Worm (Caenorhabditis elegans) whole organism, L1 larva: Measurements from ENCODE around the gene rdy-2.

ENCODE experiments used
- C04F5.9 ChIP-seq: sonication (generic microtip); optimal IDR thresholded peaks from 2 replicates; lab custom pipeline; 2016; ENCODE audit warnings: missing genetic modification characterization, missing compliant biosample characterization
- C34B4.2 ChIP-seq: sonication (generic microtip); optimal IDR thresholded peaks from 2 replicates; lab custom pipeline; 2017; ENCODE audit warnings: mild to moderate bottlenecking, missing genetic modification characterization, missing compliant biosample characterization
- blmp-1 ChIP-seq: fragments of 150-350 bp; optimal IDR thresholded peaks from 2 replicates; lab custom pipeline; 2014; ENCODE audit warnings: missing biosample characterization, missing genetic modification characterization
- ceh-63 ChIP-seq: fragments of 200-800 bp; sonication (Bioruptor generic); optimal IDR thresholded peaks from 2 replicates; lab custom pipeline; 2018; ENCODE audit warnings: mild to moderate bottlenecking, missing genetic modification characterization, missing compliant biosample characterization
- ceh-82 ChIP-seq, 3 experiments: fragments of 150-350 bp in 1 of 3; sonication (generic microtip) in 2 of 3; optimal IDR thresholded peaks; 2 replicates each; lab custom pipeline; 2014 to 2017; ENCODE audit warnings: missing biosample characterization in 3 of 3, missing genetic modification characterization in 3 of 3
- dpl-1 ChIP-seq, 3 experiments: fragments of 150-350 bp in 2 of 3; sonication (generic microtip) in 1 of 3; optimal IDR thresholded peaks; 2 replicates each; lab custom pipeline; 2014 to 2017; ENCODE audit warnings: missing biosample characterization in 3 of 3, missing genetic modification characterization in 3 of 3, missing genetic modification reagents in 3 of 3
- dsc-1 ChIP-seq: sonication (generic microtip); optimal IDR thresholded peaks from 2 replicates; lab custom pipeline; 2016; ENCODE audit warnings: mild to moderate bottlenecking, missing genetic modification characterization, missing compliant biosample characterization
- egl-13 ChIP-seq: sonication (generic microtip); optimal IDR thresholded peaks from 2 replicates; lab custom pipeline; 2016; ENCODE audit warnings: missing genotype, missing genetic modification reagents, missing genetic modification characterization, missing compliant biosample characterization
- egl-27 ChIP-seq, 2 experiments: fragments of 150-350 bp in 1 of 2; sonication (generic microtip); optimal IDR thresholded peaks; 3 replicates each; lab custom pipeline; 2017 to 2018; ENCODE audit warnings: missing biosample characterization in 2 of 2, missing genetic modification characterization in 2 of 2, missing genetic modification reagents in 2 of 2
- elt-2 ChIP-seq: sonication (generic microtip); optimal IDR thresholded peaks from 2 replicates; lab custom pipeline; 2016; ENCODE audit warnings: missing genetic modification characterization, mild to moderate bottlenecking, inconsistent platforms, missing compliant biosample characterization, missing genetic modification reagents
- fkh-4 ChIP-seq: sonication (generic microtip); optimal IDR thresholded peaks from 2 replicates; lab custom pipeline; 2016; ENCODE audit warnings: missing compliant biosample characterization, missing genetic modification characterization, borderline replicate concordance
- fos-1 ChIP-seq: fragments of 150-350 bp; optimal IDR thresholded peaks from 2 replicates; lab custom pipeline; 2014; ENCODE audit warnings: missing biosample characterization, missing genetic modification characterization
- grh-1 ChIP-seq: fragments of 200-800 bp; sonication (Bioruptor generic); IDR thresholded peaks from 2 replicates; pipeline ENCODE4 v1.3.6; 2022; ENCODE audit warnings: missing genetic modification reagents, missing genetic modification characterization, missing compliant biosample characterization
- hpl-2 ChIP-seq: fragments of 150-350 bp; optimal IDR thresholded peaks from 2 replicates; lab custom pipeline; 2014; ENCODE audit warnings: missing biosample characterization, missing genetic modification reagents, missing genetic modification characterization
- isw-1 ChIP-seq: fragments of 200-800 bp; sonication (Bioruptor generic); IDR thresholded peaks from 2 replicates; pipeline ENCODE4 v1.3.6; 2022; ENCODE audit warnings: missing genetic modification characterization, missing compliant biosample characterization
- jun-1 ChIP-seq: fragments of 150-350 bp; optimal IDR thresholded peaks from 2 replicates; lab custom pipeline; 2014; ENCODE audit warnings: missing biosample characterization, missing genetic modification reagents, missing genetic modification characterization
- lin-14 ChIP-seq: fragments of 200-800 bp; sonication (Bioruptor generic); optimal IDR thresholded peaks from 2 replicates; lab custom pipeline; 2018; ENCODE audit warnings: mild to moderate bottlenecking, missing genetic modification characterization, moderate library complexity, missing compliant biosample characterization
- lin-39 ChIP-seq: fragments of 150-350 bp; optimal IDR thresholded peaks from 2 replicates; lab custom pipeline; 2014; ENCODE audit warnings: missing biosample characterization, missing genetic modification reagents, missing genetic modification characterization
- lir-3 ChIP-seq: sonication (generic microtip); optimal IDR thresholded peaks from 2 replicates; lab custom pipeline; 2016; ENCODE audit warnings: mild to moderate bottlenecking, missing genetic modification characterization, moderate library complexity, missing compliant biosample characterization; ENCODE audit not compliant: poor library complexity
- lsy-2 ChIP-seq, 2 experiments: fragments of 150-350 bp; optimal IDR thresholded peaks; 2 replicates each; lab custom pipeline; 2014; ENCODE audit warnings: missing biosample characterization in 2 of 2, missing genetic modification characterization in 2 of 2
- mab-9 ChIP-seq: fragments of 200-800 bp; sonication (Bioruptor generic); IDR thresholded peaks from 2 replicates; pipeline ENCODE4 v1.3.6; 2022; ENCODE audit warnings: missing genetic modification reagents, missing genetic modification characterization, missing compliant biosample characterization
- nhr-11 ChIP-seq: fragments of 150-350 bp; optimal IDR thresholded peaks from 2 replicates; lab custom pipeline; 2014; ENCODE audit warnings: missing biosample characterization, missing genetic modification characterization
- nhr-19 ChIP-seq: fragments of 200-800 bp; sonication (Bioruptor generic); conservative IDR thresholded peaks from 2 replicates; pipeline ENCODE4 v1.3.6; 2022; ENCODE audit warnings: missing genetic modification characterization, missing compliant biosample characterization
- nhr-20 ChIP-seq: sonication (generic microtip); optimal IDR thresholded peaks from 2 replicates; lab custom pipeline; 2016; ENCODE audit warnings: mild to moderate bottlenecking, missing genetic modification characterization, missing compliant biosample characterization
- nhr-237 ChIP-seq: fragments of 150-350 bp; optimal IDR thresholded peaks from 2 replicates; lab custom pipeline; 2014; ENCODE audit warnings: missing biosample characterization, missing genetic modification characterization
- nhr-28 ChIP-seq: fragments of 150-350 bp; optimal IDR thresholded peaks from 2 replicates; lab custom pipeline; 2014; ENCODE audit warnings: missing biosample characterization, missing genetic modification characterization
- nhr-71 ChIP-seq: sonication (generic microtip); optimal IDR thresholded peaks from 2 replicates; lab custom pipeline; 2016; ENCODE audit warnings: mild to moderate bottlenecking, missing genetic modification characterization, moderate library complexity, missing compliant biosample characterization
- nhr-76 ChIP-seq: sonication (generic microtip); optimal IDR thresholded peaks from 2 replicates; lab custom pipeline; 2017; ENCODE audit warnings: missing biosample characterization, missing genetic modification characterization
- nhr-77 ChIP-seq: fragments of 150-350 bp; optimal IDR thresholded peaks from 2 replicates; lab custom pipeline; 2014; ENCODE audit warnings: missing biosample characterization, missing genetic modification characterization
- nhr-84 ChIP-seq: sonication (generic microtip); optimal IDR thresholded peaks from 2 replicates; lab custom pipeline; 2017; ENCODE audit warnings: missing biosample characterization, missing genetic modification characterization
- nhr-85 ChIP-seq: sonication (generic microtip); peaks from one replicate; lab custom pipeline; 2016; ENCODE audit warnings: missing genetic modification characterization, inconsistent platforms, missing compliant biosample characterization
- pax-3 ChIP-seq: fragments of 200-800 bp; sonication (Bioruptor generic); optimal IDR thresholded peaks from 2 replicates; lab custom pipeline; 2018; ENCODE audit warnings: mild to moderate bottlenecking, missing genetic modification characterization, moderate library complexity, missing compliant biosample characterization
- rnt-1 ChIP-seq: sonication (generic microtip); optimal IDR thresholded peaks from 2 replicates; lab custom pipeline; 2016; ENCODE audit warnings: mild to moderate bottlenecking, missing genetic modification characterization, moderate library complexity, missing compliant biosample characterization
- snpc-4 ChIP-seq: fragments of 150-350 bp; optimal IDR thresholded peaks from 2 replicates; lab custom pipeline; 2014; ENCODE audit warnings: missing biosample characterization, missing genetic modification characterization
- snu-23 ChIP-seq: sonication (generic microtip); optimal IDR thresholded peaks from 2 replicates; lab custom pipeline; 2016; ENCODE audit warnings: missing genetic modification characterization, missing compliant biosample characterization
- sox-4 ChIP-seq: sonication (generic microtip); optimal IDR thresholded peaks from 2 replicates; lab custom pipeline; 2016; ENCODE audit warnings: missing genetic modification characterization, missing compliant biosample characterization
- sup-37 ChIP-seq: fragments of 200-800 bp; sonication (Bioruptor generic); optimal IDR thresholded peaks from 2 replicates; lab custom pipeline; 2018; ENCODE audit warnings: mild to moderate bottlenecking, missing genetic modification characterization, missing compliant biosample characterization
- swsn-7 ChIP-seq: sonication (generic microtip); optimal IDR thresholded peaks from 2 replicates; lab custom pipeline; 2016; ENCODE audit warnings: missing genetic modification characterization, missing compliant biosample characterization
- unc-130 ChIP-seq: fragments of 150-350 bp; optimal IDR thresholded peaks from 2 replicates; lab custom pipeline; 2017; ENCODE audit warnings: missing biosample characterization, missing genetic modification characterization, inconsistent platforms
- unc-62 ChIP-seq: fragments of 150-350 bp; optimal IDR thresholded peaks from 2 replicates; lab custom pipeline; 2014; ENCODE audit warnings: missing biosample characterization, missing genetic modification reagents, missing genetic modification characterization
- unc-98 ChIP-seq: fragments of 200-800 bp; sonication (Bioruptor generic); IDR thresholded peaks from 2 replicates; pipeline ENCODE4 v1.3.6; 2022; ENCODE audit warnings: missing genetic modification characterization, missing compliant biosample characterization
- xbp-1 ChIP-seq: sonication (generic microtip); optimal IDR thresholded peaks from 2 replicates; lab custom pipeline; 2016; ENCODE audit warnings: missing genetic modification characterization, missing compliant biosample characterization
- ztf-11 ChIP-seq, 2 experiments: sonication (generic microtip); optimal IDR thresholded peaks; 2 replicates each; lab custom pipeline; 2016 to 2017; ENCODE audit warnings: missing genetic modification characterization in 2 of 2, missing biosample characterization in 1 of 2, missing compliant biosample characterization in 1 of 2
- ztf-4 ChIP-seq: fragments of 150-350 bp; optimal IDR thresholded peaks from 2 replicates; lab custom pipeline; 2014; ENCODE audit warnings: missing biosample characterization, missing genetic modification characterization

The rdy-2 gene

ce11 chrV:13638040-13638439 is 37.3 kb upstream of the rdy-2 start:
- TF ChIP-seq jun-1 (peak; percentile 3), lin-14 (GFP tag; lab: Kevin White, UChicago) (peak; percentile 14), nhr-71 (tag; lab: Kevin White, UChicago) (peak; percentile 20), egl-27 (tag; optimal IDR thresholded peaks at IDR 0.05; lab: Kevin White, UChicago) (no peak), pax-3 (tag; lab: Kevin White, UChicago) (peak; percentile 30), elt-2 (peak; percentile 94), lsy-2 (tag; optimal IDR thresholded peaks at IDR 0.05; lab: Kevin White, UChicago) (no peak)

ce11 chrV:13636411-13636810 is 35.6 kb upstream of the rdy-2 start:
- TF ChIP-seq lir-3 (tag; lab: Kevin White, UChicago) (no peak), dsc-1 (tag; lab: Kevin White, UChicago) (no peak), unc-130 (tag; lab: Kevin White, UChicago) (no peak), grh-1 (GFP tag; lab: Robert Waterston, UW) (no peak), swsn-7 (tag; lab: Kevin White, UChicago) (no peak), nhr-20 (tag; lab: Kevin White, UChicago) (peak; percentile 0), ztf-4 (tag; lab: Kevin White, UChicago) (no peak), hpl-2 (GFP tag; lab: Kevin White, UChicago) (no peak), mab-9 (GFP tag; lab: Robert Waterston, UW) (no peak), dpl-1 (GFP tag; optimal IDR thresholded peaks at IDR 0.05; lab: Kevin White, UChicago) (no peak), egl-13 (tag; lab: Kevin White, UChicago) (no peak), nhr-19 (no peak), egl-27 (tag; optimal IDR thresholded peaks at IDR 0.05; lab: Kevin White, UChicago) (no peak), snu-23 (GFP tag; lab: Kevin White, UChicago) (no peak), ceh-82 (tag; optimal IDR thresholded peaks at IDR 0.05; lab: Kevin White, UChicago) (no peak), lsy-2 (tag; optimal IDR thresholded peaks at IDR 0.05; lab: Kevin White, UChicago) (no peak), fos-1 (no peak), nhr-85 (tag; lab: Kevin White, UChicago) (peak; percentile 57), fkh-4 (tag; lab: Kevin White, UChicago) (no peak), rnt-1 (tag; lab: Kevin White, UChicago) (no peak), C04F5.9 (tag; lab: Kevin White, UChicago) (no peak), nhr-28 (tag; lab: Kevin White, UChicago) (no peak), lin-39 (no peak), blmp-1 (peak; percentile 73), nhr-84 (tag; lab: Kevin White, UChicago) (no peak), ceh-63 (GFP tag; lab: Kevin White, UChicago) (no peak)

- no peak for TF ChIP-seq C04F5.9 (tag; lab: Kevin White, UChicago)
- TF ChIP-seq nhr-237, result no peak
- no peak for TF ChIP-seq ztf-4 (tag; lab: Kevin White, UChicago)
- TF ChIP-seq snpc-4, result no peak
- no peak for TF ChIP-seq unc-62 (GFP tag; lab: Kevin White, UChicago)
- no peak for TF ChIP-seq nhr-77 (tag; lab: Kevin White, UChicago)
- TF ChIP-seq C34B4.2 (tag; lab: Kevin White, UChicago), result no peak
- no peak for TF ChIP-seq nhr-19
Observed at ce11 chrV:13634149-13634548, 33.4 kb upstream of the rdy-2 start, which contains the start of gene H37A05.2. Gene H37A05.2, minus strand, starts transcription at chrV:13634249.

- no peak for TF ChIP-seq fkh-4 (tag; lab: Kevin White, UChicago)
- no peak for TF ChIP-seq sox-4 (tag; lab: Kevin White, UChicago)
- TF ChIP-seq nhr-76 (tag; lab: Kevin White, UChicago), result no peak
- peak; percentile 33 for TF ChIP-seq snu-23 (GFP tag; lab: Kevin White, UChicago)
- TF ChIP-seq unc-62 (GFP tag; lab: Kevin White, UChicago), result no peak
- peak; percentile 36 for TF ChIP-seq pax-3 (tag; lab: Kevin White, UChicago)
- TF ChIP-seq unc-130 (tag; lab: Kevin White, UChicago), result no peak
- TF ChIP-seq dpl-1 (GFP tag; optimal IDR thresholded peaks at IDR 0.05; lab: Kevin White, UChicago), result peak in 2 of 3 experiments; percentile 28 to 38
- peak in 1 of 3 experiments; percentile 0 for TF ChIP-seq ceh-82 (tag; optimal IDR thresholded peaks at IDR 0.05; lab: Kevin White, UChicago)
- TF ChIP-seq nhr-237, result no peak
- TF ChIP-seq unc-98 (GFP tag; lab: Robert Waterston, UW), result no peak
- TF ChIP-seq nhr-11 (tag; lab: Kevin White, UChicago), result no peak
- TF ChIP-seq fos-1, result no peak
- TF ChIP-seq lsy-2 (tag; optimal IDR thresholded peaks at IDR 0.05; lab: Kevin White, UChicago), result peak in 1 of 2 experiments; percentile 27
- TF ChIP-seq nhr-28 (tag; lab: Kevin White, UChicago), result no peak
- no peak for TF ChIP-seq sup-37
- TF ChIP-seq lin-14 (GFP tag; lab: Kevin White, UChicago), result peak; percentile 82
- TF ChIP-seq nhr-71 (tag; lab: Kevin White, UChicago), result peak; percentile 49
- TF ChIP-seq isw-1 (GFP tag; lab: Robert Waterston, UW), result peak; percentile 16; the same call in 1 of the 2 replicates
- TF ChIP-seq nhr-77 (tag; lab: Kevin White, UChicago), result no peak
- TF ChIP-seq xbp-1 (tag; lab: Kevin White, UChicago), result no peak
- no peak for TF ChIP-seq ztf-11 (tag; optimal IDR thresholded peaks at IDR 0.05; lab: Kevin White, UChicago)
Observed at ce11 chrV:13627103-13627623, 26.4 kb upstream of the rdy-2 start, which contains the start of gene sde-2. Gene sde-2, plus strand, starts transcription at chrV:13627573.
